Fruit fly (Drosophila melanogaster) whole organism, wandering third instar larva: ENCODE measurements around the gene PGAP1.

Experiments used
- Abd-B ChIP-seq: fragments of >200 bp; optimal IDR thresholded peaks from 2 replicates; lab custom pipeline; 2017; ENCODE audit warnings: missing biosample characterization, missing genetic modification characterization
- CG32264 ChIP-seq: fragments of 200-800 bp; sonication (Bioruptor generic); optimal IDR thresholded peaks from 2 replicates; lab custom pipeline; 2016; ENCODE audit warnings: missing biosample characterization, missing genetic modification characterization
- CG9705 ChIP-seq: fragments of 200-800 bp; sonication (Bioruptor generic); optimal IDR thresholded peaks from 2 replicates; lab custom pipeline; 2018; ENCODE audit warnings: missing biosample characterization, mild to moderate bottlenecking, missing genetic modification characterization
- CrebA ChIP-seq: fragments of 200-800 bp; sonication (Bioruptor generic); optimal IDR thresholded peaks from 2 replicates; lab custom pipeline; 2016; ENCODE audit warnings: missing biosample characterization, mild to moderate bottlenecking, missing genetic modification characterization, borderline replicate concordance
- Dfd ChIP-seq: fragments of >200 bp; optimal IDR thresholded peaks from 2 replicates; lab custom pipeline; 2017; ENCODE audit warnings: missing biosample characterization, missing genetic modification characterization
- Dif ChIP-seq: fragments of 200-275, 200-300 bp; sonication (Bioruptor generic); optimal IDR thresholded peaks from 2 replicates; lab custom pipeline; 2018; ENCODE audit warnings: missing biosample characterization, missing genetic modification characterization; ENCODE audit not compliant: partially characterized antibody
- GATAd ChIP-seq: sonication (Bioruptor generic); optimal IDR thresholded peaks from 2 replicates; lab custom pipeline; 2016; ENCODE audit warnings: missing biosample characterization, missing genetic modification characterization
- HLH106 ChIP-seq: fragments of 200-800 bp; optimal IDR thresholded peaks from 3 replicates; lab custom pipeline; 2019; ENCODE audit warnings: missing biosample characterization, mild to moderate bottlenecking, missing genetic modification characterization, moderate library complexity
- Hnf4 ChIP-seq: fragments of 200-800 bp; sonication (Bioruptor generic); optimal IDR thresholded peaks from 2 replicates; lab custom pipeline; 2016; ENCODE audit warnings: missing biosample characterization, mild to moderate bottlenecking, missing genetic modification characterization
- Hr78 ChIP-seq: fragments of >200 bp; optimal IDR thresholded peaks from 2 replicates; lab custom pipeline; 2017; ENCODE audit warnings: missing biosample characterization, missing genetic modification characterization
- Hr83 ChIP-seq: fragments of 200-300 bp; sonication (Bioruptor generic); optimal IDR thresholded peaks from 2 replicates; lab custom pipeline; 2016; ENCODE audit warnings: missing biosample characterization, mild to moderate bottlenecking, missing genetic modification characterization, moderate library complexity; ENCODE audit not compliant: poor library complexity, severe bottlenecking
- Jra ChIP-seq: sonication (Bioruptor generic); optimal IDR thresholded peaks from 2 replicates; lab custom pipeline; 2016; ENCODE audit warnings: missing biosample characterization, missing genetic modification characterization
- Mio ChIP-seq: sonication (Bioruptor generic); optimal IDR thresholded peaks from 2 replicates; lab custom pipeline; 2016; ENCODE audit warnings: missing biosample characterization, missing genetic modification characterization
- Myc ChIP-seq: fragments of >200 bp; optimal IDR thresholded peaks from 2 replicates; lab custom pipeline; 2017
- N ChIP-seq: fragments of >200 bp; optimal IDR thresholded peaks from 2 replicates; lab custom pipeline; 2018; ENCODE audit warnings: missing biosample characterization, missing external identifiers, missing genetic modification characterization
- OdsH ChIP-seq: fragments of 200-800 bp; sonication (Bioruptor generic); optimal IDR thresholded peaks from 2 replicates; lab custom pipeline; 2016; ENCODE audit warnings: missing biosample characterization, mild to moderate bottlenecking, missing genetic modification characterization
- Rel ChIP-seq, 2 experiments: fragments of 200-800 bp; sonication (Bioruptor generic) in 1 of 2; optimal IDR thresholded peaks; 2 replicates in 1 of 2; 3 replicates in 1 of 2; lab custom pipeline; 2016 to 2019; ENCODE audit warnings: mild to moderate bottlenecking in 2 of 2, missing biosample characterization in 2 of 2, missing genetic modification characterization in 2 of 2, moderate library complexity in 1 of 2
- Sp1 ChIP-seq: fragments of 200-800 bp; sonication (Bioruptor generic); optimal IDR thresholded peaks from 3 replicates; lab custom pipeline; 2019; ENCODE audit warnings: missing biosample characterization, mild to moderate bottlenecking, missing genetic modification characterization, moderate library complexity
- Vsx2 ChIP-seq: fragments of 200-300, 225-300 bp; sonication (Bioruptor generic); optimal IDR thresholded peaks from 2 replicates; lab custom pipeline; 2018; ENCODE audit warnings: missing biosample characterization, missing genetic modification characterization; ENCODE audit not compliant: partially characterized antibody
- br ChIP-seq: fragments of 200-800 bp; sonication (Bioruptor generic); optimal IDR thresholded peaks from 2 replicates; lab custom pipeline; 2016; ENCODE audit warnings: missing biosample characterization, missing genetic modification characterization
- brk ChIP-seq: fragments of 200-800 bp; sonication (Bioruptor generic); optimal IDR thresholded peaks from 2 replicates; lab custom pipeline; 2016; ENCODE audit warnings: missing biosample characterization, mild to moderate bottlenecking, missing genetic modification characterization
- dl ChIP-seq, 2 experiments: fragments of 175-275, 200-275 bp in 1 of 2; fragments of 200-275 bp in 1 of 2; sonication (Bioruptor generic); optimal IDR thresholded peaks; lab custom pipeline; 2018; ENCODE audit warnings: mild to moderate bottlenecking in 2 of 2, missing biosample characterization in 2 of 2, missing genetic modification characterization in 2 of 2, moderate library complexity in 2 of 2; ENCODE audit not compliant: partially characterized antibody in 2 of 2, insufficient read depth in 1 of 2
- dmrt93B ChIP-seq: fragments of 200-800 bp; sonication (Bioruptor generic); optimal IDR thresholded peaks from 2 replicates; lab custom pipeline; 2018; ENCODE audit warnings: missing biosample characterization, mild to moderate bottlenecking, missing genetic modification characterization
- dsf ChIP-seq: sonication (Bioruptor generic); optimal IDR thresholded peaks from 2 replicates; lab custom pipeline; 2016; ENCODE audit warnings: missing biosample characterization, missing genetic modification characterization, borderline replicate concordance
- ey ChIP-seq: fragments of 200-800 bp; sonication (Bioruptor generic); optimal IDR thresholded peaks from 2 replicates; lab custom pipeline; 2016; ENCODE audit warnings: missing biosample characterization, missing genetic modification characterization
- foxo ChIP-seq, 2 experiments: fragments of 200-800 bp; sonication (Bioruptor generic); optimal IDR thresholded peaks; 2 replicates in 1 of 2; 3 replicates in 1 of 2; lab custom pipeline; 2016 to 2017; ENCODE audit warnings: missing biosample characterization in 2 of 2, missing genetic modification characterization in 2 of 2
- fru ChIP-seq: fragments of 200-800 bp; sonication (Bioruptor generic); optimal IDR thresholded peaks from 3 replicates; lab custom pipeline; 2016; ENCODE audit warnings: missing biosample characterization, mild to moderate bottlenecking, missing genetic modification characterization
- h ChIP-seq: fragments of 200-800 bp; sonication (Bioruptor generic); optimal IDR thresholded peaks from 3 replicates; lab custom pipeline; 2016; ENCODE audit warnings: missing biosample characterization, mild to moderate bottlenecking, missing genetic modification characterization
- jim ChIP-seq: fragments of 175-275, 200-325 bp; sonication (Bioruptor generic); optimal IDR thresholded peaks from 2 replicates; lab custom pipeline; 2016; ENCODE audit warnings: missing biosample characterization, mild to moderate bottlenecking, missing genetic modification characterization
- lola ChIP-seq: fragments of >200 bp; optimal IDR thresholded peaks from 2 replicates; lab custom pipeline; 2017; ENCODE audit warnings: missing biosample characterization, missing genetic modification characterization
- pan ChIP-seq: fragments of >200 bp; optimal IDR thresholded peaks from 2 replicates; lab custom pipeline; 2017
- psq ChIP-seq: fragments of 200-800 bp; sonication (Bioruptor generic); optimal IDR thresholded peaks from 3 replicates; lab custom pipeline; 2017; ENCODE audit warnings: missing biosample characterization, mild to moderate bottlenecking, missing genetic modification characterization, moderate library complexity
- rgr ChIP-seq: fragments of 200-800 bp; sonication (Bioruptor generic); optimal IDR thresholded peaks from 3 replicates; lab custom pipeline; 2016; ENCODE audit warnings: missing biosample characterization, mild to moderate bottlenecking, missing genetic modification characterization
- sage ChIP-seq: fragments of 200-800 bp; sonication (Bioruptor generic); optimal IDR thresholded peaks from 2 replicates; lab custom pipeline; 2016; ENCODE audit warnings: missing biosample characterization, mild to moderate bottlenecking, missing genetic modification characterization
- sv ChIP-seq: fragments of 200-800 bp; sonication (Bioruptor generic); optimal IDR thresholded peaks from 3 replicates; lab custom pipeline; 2016; ENCODE audit warnings: missing biosample characterization, missing genetic modification characterization
- tai ChIP-seq: sonication (Bioruptor generic); optimal IDR thresholded peaks from 2 replicates; lab custom pipeline; 2016; ENCODE audit warnings: missing biosample characterization, missing genetic modification characterization
- usp ChIP-seq: fragments of >200 bp; optimal IDR thresholded peaks from 2 replicates; lab custom pipeline; 2017; ENCODE audit warnings: missing biosample characterization, missing genetic modification characterization
- woc ChIP-seq: sonication (Bioruptor generic); optimal IDR thresholded peaks from 2 replicates; lab custom pipeline; 2016; ENCODE audit warnings: missing biosample characterization, mild to moderate bottlenecking, missing genetic modification characterization

Gene PGAP1

dm6 chrX:5679933-5680667 lies 9.2 kb downstream of the PGAP1 start, which contains the start of the genes Tre1 and Gr5a:
Tre1 (minus strand) TSS chrX:5679977.
Gr5a (plus strand) TSS chrX:5680617.
- TF ChIP-seq foxo (GFP tag; optimal IDR thresholded peaks at IDR 0.05; lab: Kevin White, UChicago): no peak
- TF ChIP-seq dmrt93B (GFP tag; lab: Kevin White, UChicago): no peak
- TF ChIP-seq Mio (GFP tag; lab: Kevin White, UChicago): no peak
- TF ChIP-seq ey: no peak
- TF ChIP-seq woc (GFP tag; lab: Kevin White, UChicago): no peak
- no peak for TF ChIP-seq jim (GFP tag; lab: Kevin White, UChicago)
- TF ChIP-seq psq (GFP tag; lab: Kevin White, UChicago): no peak
- TF ChIP-seq GATAd (GFP tag; lab: Kevin White, UChicago): no peak
- TF ChIP-seq Dfd: no peak
- TF ChIP-seq Myc: no peak

DNA sequence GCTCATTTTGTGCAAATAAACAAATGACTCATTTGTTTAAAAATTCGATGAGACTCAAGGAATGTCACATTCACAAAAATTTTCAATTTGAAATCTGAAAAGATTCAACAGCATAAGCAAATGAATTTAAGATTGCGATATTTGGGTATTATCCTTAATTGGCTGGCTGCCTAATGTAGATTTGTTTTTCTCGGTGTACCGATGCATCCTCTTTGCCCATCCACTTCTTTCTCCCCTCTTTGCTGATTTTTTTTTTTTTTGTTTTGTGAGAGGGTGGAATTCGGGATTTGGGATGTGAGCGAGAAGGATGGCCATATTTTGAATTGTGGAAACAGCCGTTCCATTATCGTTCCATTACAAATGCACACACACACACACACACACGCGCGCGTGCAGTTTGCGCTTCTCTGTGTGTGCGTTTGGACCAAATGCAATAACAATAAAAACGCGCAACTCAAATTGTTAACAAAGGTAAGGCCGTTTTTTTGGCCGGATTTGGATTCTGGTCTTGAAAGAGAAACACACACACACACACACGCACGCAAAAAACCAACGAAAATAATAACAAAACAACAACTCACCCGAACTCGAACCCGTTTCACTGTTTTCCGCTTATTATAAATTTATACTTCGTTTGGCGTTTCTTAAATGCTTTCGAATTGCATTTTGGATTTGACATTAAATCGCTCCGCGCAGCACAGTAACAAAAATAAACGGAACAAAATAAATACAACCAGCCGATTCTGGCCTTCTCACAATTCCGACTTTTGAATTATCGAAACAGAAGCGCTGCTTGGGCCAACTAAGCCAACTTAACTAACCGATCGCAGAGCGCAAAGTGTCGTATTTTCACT lies 10.0 kb downstream of the PGAP1 start:
- TF ChIP-seq pan: no peak
- peak; percentile 46 for TF ChIP-seq dmrt93B (GFP tag; lab: Kevin White, UChicago)
- TF ChIP-seq br (GFP tag; lab: Kevin White, UChicago): peak; percentile 64
- no peak for TF ChIP-seq Mio (GFP tag; lab: Kevin White, UChicago)
- no peak for TF ChIP-seq lola (GFP tag; lab: Kevin White, UChicago)
- TF ChIP-seq Dfd: peak; percentile 35
- TF ChIP-seq sv (GFP tag; lab: Kevin White, UChicago): no peak
- TF ChIP-seq woc (GFP tag; lab: Kevin White, UChicago): peak; percentile 74
- no peak for TF ChIP-seq CrebA (GFP tag; lab: Kevin White, UChicago)
- peak in 1 of 2 experiments; percentile 84 for TF ChIP-seq foxo (GFP tag; optimal IDR thresholded peaks at IDR 0.05; lab: Kevin White, UChicago)
- peak; percentile 55 for TF ChIP-seq Jra
- TF ChIP-seq GATAd (GFP tag; lab: Kevin White, UChicago): no peak
- no peak for TF ChIP-seq Abd-B
- no peak for TF ChIP-seq Hr78
- no peak for TF ChIP-seq Dif (GFP tag; lab: Kevin White, UChicago)
- peak; percentile 15 for TF ChIP-seq CG9705 (GFP tag; lab: Kevin White, UChicago)
- no peak for TF ChIP-seq Rel (GFP tag; optimal IDR thresholded peaks at IDR 0.05; lab: Kevin White, UChicago)
- no peak for TF ChIP-seq Rel (tag; optimal IDR thresholded peaks at IDR 0.05; lab: Kevin White, UChicago)
- TF ChIP-seq OdsH (GFP tag; lab: Kevin White, UChicago): peak; percentile 77
- TF ChIP-seq jim (GFP tag; lab: Kevin White, UChicago): peak; percentile 71
- TF ChIP-seq Vsx2 (GFP tag; lab: Kevin White, UChicago): no peak
- TF ChIP-seq HLH106 (tag; lab: Kevin White, UChicago): peak; percentile 61
- TF ChIP-seq Hnf4 (GFP tag; lab: Kevin White, UChicago): no peak
- peak; percentile 80 for TF ChIP-seq fru (GFP tag; lab: Kevin White, UChicago)
- peak; percentile 21 for TF ChIP-seq CG32264 (GFP tag; lab: Kevin White, UChicago)
- TF ChIP-seq rgr: peak; percentile 70
- TF ChIP-seq Myc: no peak
- no peak for TF ChIP-seq brk (GFP tag; lab: Kevin White, UChicago)
- peak; percentile 67 for TF ChIP-seq psq (GFP tag; lab: Kevin White, UChicago)
- TF ChIP-seq tai: no peak
- TF ChIP-seq N (GFP tag; lab: Kevin White, UChicago): no peak
- peak; percentile 77 for TF ChIP-seq ey
- no peak for TF ChIP-seq Hr83 (GFP tag; lab: Kevin White, UChicago)
- TF ChIP-seq Sp1 (GFP tag; lab: Kevin White, UChicago): peak; percentile 72
- no peak for TF ChIP-seq sage
- peak; percentile 75 for TF ChIP-seq h
- no peak for TF ChIP-seq usp (GFP tag; lab: Kevin White, UChicago)
- TF ChIP-seq dl (GFP tag; optimal IDR thresholded peaks at IDR 0.05; lab: Kevin White, UChicago; ENCODE audit: insufficient read depth in 1 of 2, partially characterized antibody in 2 of 2): no peak
- no peak for TF ChIP-seq dsf (GFP tag; lab: Kevin White, UChicago)
